Fruit fly (Drosophila melanogaster): ENCODE measurements around the gene f.

f gene

DNA sequence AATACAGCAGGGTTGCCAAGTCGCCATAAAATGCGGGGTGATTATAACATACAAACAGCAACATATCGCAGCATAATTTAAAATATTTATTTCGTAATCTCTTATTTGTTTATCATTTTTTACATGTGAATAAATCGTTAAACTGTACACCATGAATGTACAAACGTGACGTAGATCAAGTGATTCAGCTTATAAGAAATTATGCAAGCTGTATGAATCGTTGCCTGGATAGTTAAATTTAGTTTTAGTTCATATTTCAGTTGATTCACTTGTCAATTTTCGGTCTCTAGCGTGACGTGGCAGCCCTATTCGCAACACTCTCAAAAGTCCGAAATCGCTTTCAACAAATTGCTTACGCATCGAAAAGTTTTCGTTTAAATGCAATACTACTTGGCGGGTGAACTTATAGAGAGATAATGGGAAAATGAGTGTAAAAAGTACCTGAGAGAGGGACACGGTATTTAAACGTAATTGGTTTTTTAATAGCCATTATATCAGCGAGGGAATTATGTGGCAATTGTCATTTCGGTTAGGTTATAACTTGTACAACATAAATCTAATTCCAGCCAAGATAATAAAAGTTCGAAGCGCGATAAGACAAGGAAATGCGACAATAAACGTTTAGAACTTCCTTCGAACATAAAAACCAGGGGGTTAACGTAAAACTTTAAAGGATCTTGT lies 59.4 kb downstream of the f start (continued):
- TF ChIP-seq B-H1 (GFP tag; IDR thresholded peaks at IDR 0.05) (peak; percentile 25; the same call in 1 of the 3 replicates), pho (GFP tag; optimal IDR thresholded peaks at IDR 0.05) (peak; percentile 7), eve (GFP tag; optimal IDR thresholded peaks at IDR 0.05) (peak in 1 of 2 experiments; percentile 90), CG4282 (GFP tag; optimal IDR thresholded peaks at IDR 0.05) (no peak), Pdp1 (GFP tag; optimal IDR thresholded peaks at IDR 0.05) (peak; percentile 29 to 63), Dbx (GFP tag; IDR thresholded peaks at IDR 0.05) (peak; percentile 65), vfl (GFP tag; optimal IDR thresholded peaks at IDR 0.05) (no peak), Nf-YA (GFP tag; IDR thresholded peaks at IDR 0.05) (no peak), CG10979 (tag; optimal IDR thresholded peaks at IDR 0.05) (peak; percentile 55), grn (GFP tag; optimal IDR thresholded peaks at IDR 0.05) (no peak), CG14014 (GFP tag; IDR thresholded peaks at IDR 0.05) (peak; percentile 73), CG6854 (GFP tag; optimal IDR thresholded peaks at IDR 0.05) (peak; percentile 40), CG13624 (GFP tag; optimal IDR thresholded peaks at IDR 0.05) (no peak), Ada2b (GFP tag; IDR thresholded peaks at IDR 0.05) (peak; percentile 36; the same call in 1 of the 2 replicates), hbn (GFP tag; IDR thresholded peaks at IDR 0.05; ENCODE audit: partially characterized antibody) (no peak), Sin3A (optimal IDR thresholded peaks at IDR 0.05) (no peak), sens-2 (GFP tag; IDR thresholded peaks at IDR 0.05) (0 out of 2 replicates have a peak, but pooled peaks have one; percentile 40), onecut (GFP tag; IDR thresholded peaks at IDR 0.05) (peak; percentile 40), ham (GFP tag; IDR thresholded peaks at IDR 0.05) (no peak), CG14965 (GFP tag; optimal IDR thresholded peaks at IDR 0.05; ENCODE audit: borderline replicate concordance) (no peak), dmrt11E (tag; optimal IDR thresholded peaks at IDR 0.05) (peak; percentile 4), nerfin-1 (tag; optimal IDR thresholded peaks at IDR 0.05) (peak; percentile 60), CG1832 (GFP tag; optimal IDR thresholded peaks at IDR 0.05) (no peak), her (GFP tag; optimal IDR thresholded peaks at IDR 0.05) (peak; percentile 15), Neu2 (GFP tag; optimal IDR thresholded peaks at IDR 0.05; ENCODE audit: borderline replicate concordance) (no peak), Drgx (GFP tag; IDR thresholded peaks at IDR 0.05) (no peak), wdn (GFP tag; IDR thresholded peaks at IDR 0.05) (no peak), CG5245 (GFP tag; optimal IDR thresholded peaks at IDR 0.05) (peak; percentile 29), crol (GFP tag; IDR thresholded peaks at IDR 0.05) (no peak), CG9609 (GFP tag; optimal IDR thresholded peaks at IDR 0.05) (peak; percentile 25), klu (GFP tag; IDR thresholded peaks at IDR 0.05) (no peak; the same call in 1 of the 2 replicates), Meics (GFP tag; optimal IDR thresholded peaks at IDR 0.05) (peak; percentile 82), CG2712 (tag; optimal IDR thresholded peaks at IDR 0.05) (peak; percentile 68), CG7963 (GFP tag; IDR thresholded peaks at IDR 0.05; ENCODE audit: partially characterized antibody) (no peak), CG9727 (GFP tag; optimal IDR thresholded peaks at IDR 0.05) (peak; percentile 71), fd3F (GFP tag; optimal IDR thresholded peaks at IDR 0.05) (peak; percentile 64), Oaz (GFP tag; IDR thresholded peaks at IDR 0.05) (0 out of 2 replicates have a peak, but pooled peaks have one; percentile 25), amos (GFP tag; IDR thresholded peaks at IDR 0.05; ENCODE audit: partially characterized antibody) (no peak), Poxn (GFP tag; IDR thresholded peaks at IDR 0.05) (no peak), Sry-β (GFP tag; optimal IDR thresholded peaks at IDR 0.05) (no peak), crc (GFP tag; optimal IDR thresholded peaks at IDR 0.05) (no peak), dmrt99B (tag; optimal IDR thresholded peaks at IDR 0.05) (peak; percentile 85), so (GFP tag; IDR thresholded peaks at IDR 0.05) (peak; percentile 10; the same call in 1 of the 3 replicates), Xbp1 (GFP tag; optimal IDR thresholded peaks at IDR 0.05) (peak; percentile 63), bigmax (GFP tag; optimal IDR thresholded peaks at IDR 0.05) (no peak), CG3726 (GFP tag; IDR thresholded peaks at IDR 0.05) (0 out of 3 replicates have a peak, but pooled peaks have one; percentile 56), CG14667 (GFP tag; IDR thresholded peaks at IDR 0.05) (no peak), CG1529 (GFP tag; optimal IDR thresholded peaks at IDR 0.05) (peak; percentile 51), CG5953 (GFP tag; IDR thresholded peaks at IDR 0.05) (no peak), tin (GFP tag; optimal IDR thresholded peaks at IDR 0.05) (peak; percentile 47)

Data from whole organism, embryonic.